Worm (Caenorhabditis elegans) whole organism, midembryonic: ENCODE data around the gene W02C12.2.

Source experiments
- T22C8.4 ChIP-seq: fragments of 200-800 bp; sonication (Bioruptor generic); IDR thresholded peaks from 2 replicates; pipeline ENCODE4 v1.3.6; 2022; ENCODE audit warnings: missing genetic modification characterization, missing compliant biosample characterization
- med-1 ChIP-seq: sonication (generic microtip); optimal IDR thresholded peaks from 2 replicates; lab custom pipeline; 2017; ENCODE audit warnings: missing genetic modification characterization, mild to moderate bottlenecking, missing compliant biosample characterization, antibody characterized with exemption, missing genetic modification reagents; ENCODE audit not compliant: insufficient read depth

DNA sequence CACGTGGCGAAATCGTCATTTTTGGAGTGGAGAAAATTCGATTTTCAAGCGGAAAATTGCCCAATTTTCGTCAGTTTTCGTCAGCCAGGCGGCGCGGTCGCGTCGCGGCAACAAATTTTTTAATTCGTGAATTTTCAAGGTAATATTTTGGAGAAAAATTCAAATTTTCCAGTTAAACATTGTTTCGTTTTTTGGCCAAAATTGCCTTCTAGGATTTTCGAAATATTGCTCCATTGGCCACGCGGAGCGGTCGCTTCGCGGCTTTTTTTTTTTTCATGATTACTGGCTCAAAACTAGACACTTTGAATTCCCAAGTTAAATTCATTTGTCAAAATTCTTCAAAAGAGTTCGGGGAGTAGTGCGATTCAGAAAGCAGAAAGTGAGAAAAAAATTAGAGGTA is 39.9 kb upstream of the W02C12.2 start:
- no peak for TF ChIP-seq T22C8.4
- TF ChIP-seq med-1 (GFP tag; lab: Kevin White, UChicago) = no peak
